Fruit fly (Drosophila melanogaster) whole organism, embryonic: Measurements from ENCODE around the gene Arl8.

Source experiments
- Abd-B ChIP-seq: fragments of 200-800 bp; sonication (Bioruptor generic); optimal IDR thresholded peaks from 2 replicates; lab custom pipeline; 2018; ENCODE audit warnings: missing biosample characterization, mild to moderate bottlenecking, missing genetic modification characterization, moderate library complexity
- CG10321 ChIP-seq: fragments of 200-800 bp; sonication (Bioruptor generic); IDR thresholded peaks from 2 replicates; pipeline ENCODE4 v1.3.6; 2022; ENCODE audit warnings: missing biosample characterization, missing genetic modification characterization
- CG10431 ChIP-seq: fragments of 200-800 bp; sonication (Bioruptor generic); optimal IDR thresholded peaks from 3 replicates; lab custom pipeline; 2018; ENCODE audit warnings: missing biosample characterization, mild to moderate bottlenecking, missing genetic modification characterization
- CG11504 ChIP-seq: fragments of 200-800 bp; sonication (Bioruptor generic); optimal IDR thresholded peaks from 3 replicates; lab custom pipeline; 2019; ENCODE audit warnings: missing biosample characterization, mild to moderate bottlenecking, missing genetic modification characterization, moderate library complexity
- CG15269 ChIP-seq: fragments of 200-800 bp; sonication (Bioruptor generic); optimal IDR thresholded peaks from 2 replicates; lab custom pipeline; 2018; ENCODE audit warnings: missing biosample characterization, mild to moderate bottlenecking, missing genetic modification characterization, moderate library complexity
- CG2678 ChIP-seq: fragments of 200-800 bp; sonication (Bioruptor generic); optimal IDR thresholded peaks from 3 replicates; lab custom pipeline; 2019; ENCODE audit warnings: missing biosample characterization, mild to moderate bottlenecking, missing genetic modification characterization, moderate library complexity
- CG4282 ChIP-seq: fragments of 200-800 bp; sonication (Bioruptor generic); optimal IDR thresholded peaks from 2 replicates; lab custom pipeline; 2016; ENCODE audit warnings: missing biosample characterization, missing genetic modification characterization
- CG7839 ChIP-seq: fragments of 200-800 bp; sonication (Bioruptor generic); optimal IDR thresholded peaks from 3 replicates; lab custom pipeline; 2018; ENCODE audit warnings: missing biosample characterization, mild to moderate bottlenecking, missing genetic modification characterization, moderate library complexity
- CG8924 ChIP-seq: fragments of 200-800 bp; optimal IDR thresholded peaks from 3 replicates; lab custom pipeline; 2019; ENCODE audit warnings: missing biosample characterization, mild to moderate bottlenecking, missing genetic modification characterization, moderate library complexity
- CoRest ChIP-seq: fragments of 200-800 bp; sonication (Bioruptor generic); optimal IDR thresholded peaks from 3 replicates; lab custom pipeline; 2018; ENCODE audit warnings: missing biosample characterization, mild to moderate bottlenecking, missing genetic modification characterization, moderate library complexity
- D19A ChIP-seq: fragments of 200-800 bp; optimal IDR thresholded peaks from 3 replicates; lab custom pipeline; 2019; ENCODE audit warnings: missing biosample characterization, mild to moderate bottlenecking, missing genetic modification characterization, moderate library complexity
- Gug ChIP-seq: fragments of 200-800 bp; sonication (Bioruptor generic); IDR thresholded peaks from 4 replicates; pipeline ENCODE4 v1.3.6; 2022; ENCODE audit warnings: missing biosample characterization, missing genetic modification characterization
- Hr51 ChIP-seq, 2 experiments: fragments of 200-800 bp; sonication (Bioruptor generic); optimal IDR thresholded peaks; 2 replicates in 1 of 2; 3 replicates in 1 of 2; lab custom pipeline; 2016 to 2018; ENCODE audit warnings: missing biosample characterization in 2 of 2, missing genetic modification characterization in 2 of 2, mild to moderate bottlenecking in 1 of 2, moderate library complexity in 1 of 2
- Med ChIP-seq: fragments of 200-800 bp; sonication (Bioruptor generic); peaks from one replicate; lab custom pipeline; 2016; ENCODE audit warnings: missing biosample characterization, missing genetic modification characterization, mild to moderate bottlenecking, inconsistent platforms, moderate library complexity
- Nf-YB ChIP-seq: fragments of 200-800 bp; sonication (Bioruptor generic); optimal IDR thresholded peaks from 3 replicates; lab custom pipeline; 2019; ENCODE audit warnings: missing biosample characterization, mild to moderate bottlenecking, missing genetic modification characterization, moderate library complexity
- Nf-YC ChIP-seq: fragments of 200-800 bp; optimal IDR thresholded peaks from 3 replicates; lab custom pipeline; 2019; ENCODE audit warnings: missing biosample characterization, mild to moderate bottlenecking, missing genetic modification characterization, moderate library complexity
- Pdp1 ChIP-seq, 2 experiments: fragments of 200-800 bp; sonication (Bioruptor generic); optimal IDR thresholded peaks; 3 replicates each; lab custom pipeline; 2016; ENCODE audit warnings: missing biosample characterization in 2 of 2, missing genetic modification characterization in 2 of 2, mild to moderate bottlenecking in 1 of 2, moderate library complexity in 1 of 2
- Ptx1 ChIP-seq: fragments of 200-800 bp; sonication (Bioruptor generic); IDR thresholded peaks from 2 replicates; pipeline ENCODE4 v1.3.6; 2022; ENCODE audit warnings: missing biosample characterization, missing genetic modification characterization
- Sox102F ChIP-seq: fragments of 200-800 bp; sonication (Bioruptor generic); optimal IDR thresholded peaks from 2 replicates; lab custom pipeline; 2018; ENCODE audit warnings: missing biosample characterization, mild to moderate bottlenecking, missing genetic modification characterization, moderate library complexity
- bbx ChIP-seq: fragments of 200-800 bp; sonication (Bioruptor generic); IDR thresholded peaks from 2 replicates; pipeline ENCODE4 v1.3.6; 2022; ENCODE audit warnings: missing biosample characterization, missing genetic modification characterization; ENCODE audit not compliant: partially characterized antibody
- chinmo ChIP-seq: fragments of 200-800 bp; sonication (Bioruptor generic); IDR thresholded peaks from 4 replicates; pipeline ENCODE4 v1.3.6; 2022; ENCODE audit warnings: missing biosample characterization, missing genetic modification characterization; ENCODE audit not compliant: partially characterized antibody
- dmrt99B ChIP-seq: fragments of 200-800 bp; sonication (Bioruptor generic); optimal IDR thresholded peaks from 2 replicates; lab custom pipeline; 2018; ENCODE audit warnings: missing biosample characterization, mild to moderate bottlenecking, missing genetic modification characterization, moderate library complexity
- gem ChIP-seq: fragments of 200-800 bp; sonication (Bioruptor generic); optimal IDR thresholded peaks from 2 replicates; lab custom pipeline; 2019; ENCODE audit warnings: missing biosample characterization, mild to moderate bottlenecking, missing genetic modification characterization, moderate library complexity
- gfzf ChIP-seq: fragments of 200-800 bp; sonication (Bioruptor generic); optimal IDR thresholded peaks from 2 replicates; lab custom pipeline; 2016; ENCODE audit warnings: missing biosample characterization, mild to moderate bottlenecking, missing genetic modification characterization, moderate library complexity
- grau ChIP-seq: fragments of 200-800 bp; optimal IDR thresholded peaks from 3 replicates; lab custom pipeline; 2019; ENCODE audit warnings: missing biosample characterization, mild to moderate bottlenecking, missing genetic modification characterization, moderate library complexity
- grn ChIP-seq: fragments of 200-800 bp; sonication (Bioruptor generic); optimal IDR thresholded peaks from 3 replicates; lab custom pipeline; 2017; ENCODE audit warnings: missing biosample characterization, missing genetic modification characterization
- lilli ChIP-seq: fragments of 200-800 bp; sonication (Bioruptor generic); optimal IDR thresholded peaks from 3 replicates; lab custom pipeline; 2016; ENCODE audit warnings: missing biosample characterization, missing genetic modification characterization
- peb ChIP-seq: fragments of 200-800 bp; sonication (Bioruptor generic); IDR thresholded peaks from 2 replicates; pipeline ENCODE4 v1.3.6; 2022; ENCODE audit warnings: missing biosample characterization, missing genetic modification characterization
- row ChIP-seq: fragments of 200-800 bp; sonication (Bioruptor generic); IDR thresholded peaks from 3 replicates; pipeline ENCODE4 v1.3.6; 2022; ENCODE audit warnings: missing biosample characterization, missing genetic modification characterization
- sd ChIP-seq: fragments of 200-800 bp; sonication (Bioruptor generic); optimal IDR thresholded peaks from 3 replicates; lab custom pipeline; 2018; ENCODE audit warnings: missing biosample characterization, mild to moderate bottlenecking, missing genetic modification characterization, moderate library complexity
- sens ChIP-seq: fragments of 200-800 bp; sonication (Bioruptor generic); peaks from one replicate; lab custom pipeline; 2016; ENCODE audit warnings: missing biosample characterization, missing genetic modification characterization
- sr ChIP-seq: fragments of 200-800 bp; sonication (Bioruptor generic); IDR thresholded peaks from 3 replicates; pipeline ENCODE4 v1.3.6; 2022; ENCODE audit warnings: missing biosample characterization, missing genetic modification characterization
- tin ChIP-seq: fragments of 200-800 bp; sonication (Bioruptor generic); optimal IDR thresholded peaks from 3 replicates; lab custom pipeline; 2016; ENCODE audit warnings: missing biosample characterization, missing genetic modification characterization
- tup ChIP-seq: fragments of 200-800 bp; sonication (Bioruptor generic); optimal IDR thresholded peaks from 2 replicates; lab custom pipeline; 2016; ENCODE audit warnings: missing biosample characterization, mild to moderate bottlenecking, missing genetic modification characterization, moderate library complexity
- usp ChIP-seq: fragments of >200 bp; optimal IDR thresholded peaks from 2 replicates; lab custom pipeline; 2017; ENCODE audit warnings: missing biosample characterization, missing genetic modification characterization

Gene Arl8

dm6 chr3R:8171489-8172161 lies 45.2 kb downstream of the Arl8 start (continued):
- no peak for TF ChIP-seq sr (GFP tag; lab: Robert Waterston, UW)
- peak; percentile 75 for TF ChIP-seq gem (tag; lab: Kevin White, UChicago)
- no peak for TF ChIP-seq bbx (GFP tag; lab: Robert Waterston, UW)
- peak; percentile 47 for TF ChIP-seq tin (GFP tag; lab: Kevin White, UChicago)
- TF ChIP-seq, all 482 proteins: peak for 151

- TF ChIP-seq sens (GFP tag; lab: Kevin White, UChicago) (peak; percentile 15), CoRest (tag; lab: Kevin White, UChicago) (peak; percentile 17), usp (GFP tag; lab: Kevin White, UChicago) (no peak), grau (peak; percentile 22), CG11504 (tag; lab: Kevin White, UChicago) (peak; percentile 37), Gug (GFP tag; lab: Robert Waterston, UW) (no peak), grn (GFP tag; lab: Kevin White, UChicago) (peak; percentile 84), Abd-B (peak; percentile 16), gfzf (no peak), Ptx1 (peak; percentile 31; the same call in 1 of the 2 replicates), CG4282 (GFP tag; lab: Kevin White, UChicago) (no peak), CG8924 (tag; lab: Kevin White, UChicago) (no peak), dmrt99B (tag; lab: Kevin White, UChicago) (peak; percentile 7), Med (GFP tag; lab: Kevin White, UChicago) (peak; percentile 69), D19A (tag; lab: Kevin White, UChicago) (peak; percentile 57), CG15269 (tag; lab: Kevin White, UChicago) (peak; percentile 26), row (GFP tag; lab: Robert Waterston, UW) (peak; percentile 17; the same call in 1 of the 3 replicates), Pdp1 (GFP tag; optimal IDR thresholded peaks at IDR 0.05; lab: Kevin White, UChicago) (peak in 1 of 2 experiments; percentile 5), CG2678 (tag; lab: Kevin White, UChicago) (peak; percentile 25), tup (GFP tag; lab: Kevin White, UChicago) (no peak), gem (tag; lab: Kevin White, UChicago) (peak; percentile 38), Nf-YC (tag; lab: Kevin White, UChicago) (peak; percentile 81), Sox102F (GFP tag; lab: Kevin White, UChicago) (peak; percentile 17), Hr51 (GFP tag; optimal IDR thresholded peaks at IDR 0.05; lab: Kevin White, UChicago) (peak in 1 of 2 experiments; percentile 6), CG10321 (GFP tag; lab: Robert Waterston, UW) (peak; percentile 84), chinmo (GFP tag; lab: Robert Waterston, UW) (peak; percentile 70; the same call in 2 of the 4 replicates), peb (GFP tag; lab: Robert Waterston, UW) (no peak), Nf-YB (GFP tag; lab: Kevin White, UChicago) (peak; percentile 66), CG10431 (no peak), lilli (GFP tag; lab: Kevin White, UChicago) (peak; percentile 5), CG7839 (peak; percentile 16), sd (tag; lab: Kevin White, UChicago) (peak; percentile 13)
- TF ChIP-seq, all 482 proteins: peak for 24
These were observed 49.8 kb downstream of the Arl8 start for dm6 chr3R:8176058-8176673.
